Worm (Caenorhabditis elegans) whole organism, L1 larva: Measurements from ENCODE around the gene gos-28.

Source experiments
- C34B4.2 ChIP-seq: sonication (generic microtip); optimal IDR thresholded peaks from 2 replicates; lab custom pipeline; 2017; ENCODE audit warnings: mild to moderate bottlenecking, missing genetic modification characterization, missing compliant biosample characterization
- F16B12.6 ChIP-seq: fragments of 150-350 bp; optimal IDR thresholded peaks from 2 replicates; lab custom pipeline; 2014; ENCODE audit warnings: missing biosample characterization, missing genetic modification characterization
- Y116A8C.19 ChIP-seq: sonication (generic microtip); optimal IDR thresholded peaks from 2 replicates; lab custom pipeline; 2016; ENCODE audit warnings: missing compliant biosample characterization, missing genetic modification characterization, borderline replicate concordance
- ceh-8 ChIP-seq: fragments of 200-800 bp; sonication (Bioruptor generic); optimal IDR thresholded peaks from 2 replicates; lab custom pipeline; 2018; ENCODE audit warnings: mild to moderate bottlenecking, missing genetic modification characterization, moderate library complexity, missing compliant biosample characterization
- ceh-82 ChIP-seq, 3 experiments: fragments of 150-350 bp in 1 of 3; sonication (generic microtip) in 2 of 3; optimal IDR thresholded peaks; 2 replicates each; lab custom pipeline; 2014 to 2017; ENCODE audit warnings: missing biosample characterization in 3 of 3, missing genetic modification characterization in 3 of 3
- ceh-88 ChIP-seq: fragments of 200-800 bp; sonication (Bioruptor generic); IDR thresholded peaks from 2 replicates; pipeline ENCODE4 v1.3.6; 2022; ENCODE audit warnings: missing genetic modification characterization, missing compliant biosample characterization
- dpl-1 ChIP-seq, 3 experiments: fragments of 150-350 bp in 2 of 3; sonication (generic microtip) in 1 of 3; optimal IDR thresholded peaks; 2 replicates each; lab custom pipeline; 2014 to 2017; ENCODE audit warnings: missing biosample characterization in 3 of 3, missing genetic modification characterization in 3 of 3, missing genetic modification reagents in 3 of 3
- dsc-1 ChIP-seq: sonication (generic microtip); optimal IDR thresholded peaks from 2 replicates; lab custom pipeline; 2016; ENCODE audit warnings: mild to moderate bottlenecking, missing genetic modification characterization, missing compliant biosample characterization
- efl-1 ChIP-seq, 4 experiments: fragments of 150-350 bp; optimal IDR thresholded peaks in 3 of 4; peaks in 1 of 4; 1 replicate in 1 of 4; 2 replicates in 3 of 4; lab custom pipeline; 2014; ENCODE audit warnings: missing biosample characterization in 2 of 4, missing genetic modification characterization in 2 of 4, missing genetic modification reagents in 2 of 4
- elt-2 ChIP-seq: sonication (generic microtip); optimal IDR thresholded peaks from 2 replicates; lab custom pipeline; 2016; ENCODE audit warnings: missing genetic modification characterization, mild to moderate bottlenecking, inconsistent platforms, missing compliant biosample characterization, missing genetic modification reagents
- fkh-10 ChIP-seq: sonication (generic microtip); optimal IDR thresholded peaks from 2 replicates; lab custom pipeline; 2017; ENCODE audit warnings: missing biosample characterization, missing genetic modification reagents, missing genetic modification characterization
- fos-1 ChIP-seq: fragments of 150-350 bp; optimal IDR thresholded peaks from 2 replicates; lab custom pipeline; 2014; ENCODE audit warnings: missing biosample characterization, missing genetic modification characterization
- grh-1 ChIP-seq: fragments of 200-800 bp; sonication (Bioruptor generic); IDR thresholded peaks from 2 replicates; pipeline ENCODE4 v1.3.6; 2022; ENCODE audit warnings: missing genetic modification reagents, missing genetic modification characterization, missing compliant biosample characterization
- hlh-17 ChIP-seq: fragments of 200-800 bp; sonication (Bioruptor generic); optimal IDR thresholded peaks from 2 replicates; lab custom pipeline; 2018; ENCODE audit warnings: missing genetic modification characterization, mild to moderate bottlenecking, missing compliant biosample characterization, moderate library complexity, borderline replicate concordance
- hlh-4 ChIP-seq: sonication (generic microtip); optimal IDR thresholded peaks from 2 replicates; lab custom pipeline; 2016; ENCODE audit warnings: mild to moderate bottlenecking, missing genetic modification characterization, missing compliant biosample characterization
- isw-1 ChIP-seq: fragments of 200-800 bp; sonication (Bioruptor generic); IDR thresholded peaks from 2 replicates; pipeline ENCODE4 v1.3.6; 2022; ENCODE audit warnings: missing genetic modification characterization, missing compliant biosample characterization
- lin-14 ChIP-seq: fragments of 200-800 bp; sonication (Bioruptor generic); optimal IDR thresholded peaks from 2 replicates; lab custom pipeline; 2018; ENCODE audit warnings: mild to moderate bottlenecking, missing genetic modification characterization, moderate library complexity, missing compliant biosample characterization
- lin-35 ChIP-seq, 2 experiments: fragments of 150-350 bp; optimal IDR thresholded peaks; 2 replicates each; lab custom pipeline; 2014; ENCODE audit warnings: missing biosample characterization in 2 of 2, missing genetic modification characterization in 2 of 2, missing genetic modification reagents in 2 of 2
- lin-39 ChIP-seq: fragments of 150-350 bp; optimal IDR thresholded peaks from 2 replicates; lab custom pipeline; 2014; ENCODE audit warnings: missing biosample characterization, missing genetic modification reagents, missing genetic modification characterization
- lir-3 ChIP-seq: sonication (generic microtip); optimal IDR thresholded peaks from 2 replicates; lab custom pipeline; 2016; ENCODE audit warnings: mild to moderate bottlenecking, missing genetic modification characterization, moderate library complexity, missing compliant biosample characterization; ENCODE audit not compliant: poor library complexity
- lsy-2 ChIP-seq, 2 experiments: fragments of 150-350 bp; optimal IDR thresholded peaks; 2 replicates each; lab custom pipeline; 2014; ENCODE audit warnings: missing biosample characterization in 2 of 2, missing genetic modification characterization in 2 of 2
- mdl-1 ChIP-seq, 2 experiments: fragments of 150-350 bp; optimal IDR thresholded peaks; 2 replicates each; lab custom pipeline; 2014 to 2017; ENCODE audit warnings: missing biosample characterization in 2 of 2, missing genetic modification characterization in 2 of 2, inconsistent platforms in 1 of 2
- mep-1 ChIP-seq: fragments of 150-350 bp; optimal IDR thresholded peaks from 2 replicates; lab custom pipeline; 2014; ENCODE audit warnings: missing biosample characterization, missing genetic modification characterization
- nhr-19 ChIP-seq: fragments of 200-800 bp; sonication (Bioruptor generic); conservative IDR thresholded peaks from 2 replicates; pipeline ENCODE4 v1.3.6; 2022; ENCODE audit warnings: missing genetic modification characterization, missing compliant biosample characterization
- nhr-237 ChIP-seq: fragments of 150-350 bp; optimal IDR thresholded peaks from 2 replicates; lab custom pipeline; 2014; ENCODE audit warnings: missing biosample characterization, missing genetic modification characterization
- nhr-71 ChIP-seq: sonication (generic microtip); optimal IDR thresholded peaks from 2 replicates; lab custom pipeline; 2016; ENCODE audit warnings: mild to moderate bottlenecking, missing genetic modification characterization, moderate library complexity, missing compliant biosample characterization
- nhr-77 ChIP-seq: fragments of 150-350 bp; optimal IDR thresholded peaks from 2 replicates; lab custom pipeline; 2014; ENCODE audit warnings: missing biosample characterization, missing genetic modification characterization
- nhr-85 ChIP-seq: sonication (generic microtip); peaks from one replicate; lab custom pipeline; 2016; ENCODE audit warnings: missing genetic modification characterization, inconsistent platforms, missing compliant biosample characterization
- pag-3 ChIP-seq: sonication (generic microtip); optimal IDR thresholded peaks from 2 replicates; lab custom pipeline; 2017; ENCODE audit warnings: missing genetic modification characterization, mild to moderate bottlenecking, missing compliant biosample characterization, antibody characterized with exemption, borderline replicate concordance; ENCODE audit not compliant: insufficient read depth
- pax-3 ChIP-seq: fragments of 200-800 bp; sonication (Bioruptor generic); optimal IDR thresholded peaks from 2 replicates; lab custom pipeline; 2018; ENCODE audit warnings: mild to moderate bottlenecking, missing genetic modification characterization, moderate library complexity, missing compliant biosample characterization
- rnt-1 ChIP-seq: sonication (generic microtip); optimal IDR thresholded peaks from 2 replicates; lab custom pipeline; 2016; ENCODE audit warnings: mild to moderate bottlenecking, missing genetic modification characterization, moderate library complexity, missing compliant biosample characterization
- skn-1 ChIP-seq: fragments of 150-350 bp; optimal IDR thresholded peaks from 2 replicates; lab custom pipeline; 2014; ENCODE audit warnings: missing biosample characterization, missing genetic modification characterization
- sptf-1 ChIP-seq: fragments of 150-350 bp; optimal IDR thresholded peaks from 2 replicates; lab custom pipeline; 2014; ENCODE audit warnings: missing biosample characterization, missing genetic modification characterization
- sup-37 ChIP-seq: fragments of 200-800 bp; sonication (Bioruptor generic); optimal IDR thresholded peaks from 2 replicates; lab custom pipeline; 2018; ENCODE audit warnings: mild to moderate bottlenecking, missing genetic modification characterization, missing compliant biosample characterization
- tbx-2 ChIP-seq: sonication (generic microtip); optimal IDR thresholded peaks from 2 replicates; lab custom pipeline; 2016; ENCODE audit warnings: missing genetic modification characterization, missing compliant biosample characterization
- tlp-1 ChIP-seq: fragments of 150-350 bp; optimal IDR thresholded peaks from 2 replicates; lab custom pipeline; 2014; ENCODE audit warnings: missing biosample characterization, missing genetic modification characterization
- unc-130 ChIP-seq: fragments of 150-350 bp; optimal IDR thresholded peaks from 2 replicates; lab custom pipeline; 2017; ENCODE audit warnings: missing biosample characterization, missing genetic modification characterization, inconsistent platforms
- unc-30 ChIP-seq: sonication (generic microtip); optimal IDR thresholded peaks from 2 replicates; lab custom pipeline; 2017; ENCODE audit warnings: missing biosample characterization, missing genetic modification characterization
- unc-86 ChIP-seq: sonication (generic microtip); optimal IDR thresholded peaks from 2 replicates; lab custom pipeline; 2016; ENCODE audit warnings: missing genetic modification characterization, missing compliant biosample characterization
- ztf-11 ChIP-seq, 2 experiments: sonication (generic microtip); optimal IDR thresholded peaks; 2 replicates each; lab custom pipeline; 2016 to 2017; ENCODE audit warnings: missing genetic modification characterization in 2 of 2, missing biosample characterization in 1 of 2, missing compliant biosample characterization in 1 of 2
- ztf-4 ChIP-seq: fragments of 150-350 bp; optimal IDR thresholded peaks from 2 replicates; lab custom pipeline; 2014; ENCODE audit warnings: missing biosample characterization, missing genetic modification characterization

Gene gos-28

ce11 chrIII:7353871-7354270 lies 4.9 kb upstream of the gos-28 start, which contains the start of gene F08F8.9:
Gene F08F8.9, minus strand, starts transcription at chrIII:7353971.
- no peak for TF ChIP-seq tlp-1 (tag; lab: Kevin White, UChicago)
- peak; percentile 45 for TF ChIP-seq F16B12.6 (tag; lab: Kevin White, UChicago)
- TF ChIP-seq Y116A8C.19 (tag; lab: Kevin White, UChicago), result no peak
- TF ChIP-seq ceh-88, result no peak
- TF ChIP-seq pag-3 (tag; lab: Kevin White, UChicago), result no peak
- TF ChIP-seq nhr-237 (tag; lab: Kevin White, UChicago), result no peak
- peak in 1 of 2 experiments; percentile 1 for TF ChIP-seq lin-35 (GFP tag; optimal IDR thresholded peaks at IDR 0.05; lab: Kevin White, UChicago)
- TF ChIP-seq lir-3, result no peak
- no peak for TF ChIP-seq mep-1
- TF ChIP-seq ceh-8 (GFP tag; lab: Kevin White, UChicago), result no peak

- TF ChIP-seq sup-37 (GFP tag; lab: Kevin White, UChicago) (no peak), dpl-1 (GFP tag; optimal IDR thresholded peaks at IDR 0.05; lab: Kevin White, UChicago) (no peak), unc-30 (tag; lab: Kevin White, UChicago) (no peak), mdl-1 (tag; optimal IDR thresholded peaks at IDR 0.05; lab: Kevin White, UChicago) (no peak), nhr-71 (no peak), lin-39 (tag; lab: Kevin White, UChicago) (no peak), unc-86 (tag; lab: Kevin White, UChicago) (no peak), fos-1 (no peak), tbx-2 (tag; lab: Kevin White, UChicago) (no peak), ztf-4 (tag; lab: Kevin White, UChicago) (no peak), Y116A8C.19 (tag; lab: Kevin White, UChicago) (no peak), ceh-8 (GFP tag; lab: Kevin White, UChicago) (no peak), nhr-85 (tag; lab: Kevin White, UChicago) (no peak), isw-1 (GFP tag; lab: Robert Waterston, UW) (no peak), lin-35 (GFP tag; optimal IDR thresholded peaks at IDR 0.05; lab: Kevin White, UChicago) (no peak), lsy-2 (tag; optimal IDR thresholded peaks at IDR 0.05; lab: Kevin White, UChicago) (no peak), hlh-17 (GFP tag; lab: Kevin White, UChicago) (no peak), lin-14 (no peak), grh-1 (GFP tag; lab: Robert Waterston, UW) (no peak)
These were observed 1.9 kb downstream of the gos-28 start, which contains the start of gene F08F8.7 for ce11 chrIII:7347049-7347448. Gene F08F8.7, minus strand, starts transcription at chrIII:7347149.

- TF ChIP-seq elt-2 (no peak), efl-1 (optimal IDR thresholded peaks at IDR 0.05; lab: Kevin White, UChicago) (no peak), efl-1 (GFP tag; optimal IDR thresholded peaks at IDR 0.05 in 1 of 2; lab: Kevin White, UChicago) (peak in 1 of 2 experiments; percentile 62)
These were observed 5.6 kb downstream of the gos-28 start, which contains the start of gene F08F8.6 for ce11 chrIII:7343389-7343788. Gene F08F8.6, plus strand, starts transcription at chrIII:7343689.

ce11 chrIII:7339138-7339537 lies 9.8 kb downstream of the gos-28 start:
- TF ChIP-seq sptf-1 (tag; lab: Kevin White, UChicago) (no peak), dsc-1 (tag; lab: Kevin White, UChicago) (no peak), pax-3 (tag; lab: Kevin White, UChicago) (no peak), mep-1 (no peak), ceh-88 (no peak), C34B4.2 (tag; lab: Kevin White, UChicago) (no peak), nhr-77 (no peak), pag-3 (tag; lab: Kevin White, UChicago) (no peak), lin-14 (no peak), fkh-10 (GFP tag; lab: Kevin White, UChicago) (no peak), nhr-71 (no peak), nhr-19 (GFP tag; lab: Robert Waterston, UW) (no peak), unc-130 (no peak), ztf-11 (tag; optimal IDR thresholded peaks at IDR 0.05; lab: Kevin White, UChicago) (no peak), dpl-1 (GFP tag; optimal IDR thresholded peaks at IDR 0.05; lab: Kevin White, UChicago) (no peak), hlh-4 (tag; lab: Kevin White, UChicago) (no peak), tbx-2 (tag; lab: Kevin White, UChicago) (no peak), skn-1 (no peak), rnt-1 (tag; lab: Kevin White, UChicago) (no peak), ceh-82 (tag; optimal IDR thresholded peaks at IDR 0.05; lab: Kevin White, UChicago) (no peak)
- TF ChIP-seq, all 84 proteins: peak for 0
